Worm (Caenorhabditis elegans) whole organism, L4/young adult: ENCODE results near the gene srw-112.

Experiments
- W03F9.2 ChIP-seq: fragments of 150-350 bp; optimal IDR thresholded peaks from 2 replicates; lab custom pipeline; 2014; ENCODE audit warnings: missing biosample characterization, missing genetic modification characterization
- dao-5 ChIP-seq: sonication (generic microtip); optimal IDR thresholded peaks from 2 replicates; lab custom pipeline; 2016; ENCODE audit warnings: missing genotype, missing genetic modification characterization, moderate library complexity, missing compliant biosample characterization
- him-1 ChIP-seq: sonication (generic microtip); optimal IDR thresholded peaks from 2 replicates; lab custom pipeline; 2016; ENCODE audit warnings: missing genotype, missing genetic modification reagents, missing genetic modification characterization, missing compliant biosample characterization

ce11 chrV:2987407-2987806, 18.5 kb downstream of the srw-112 start, which contains the start of gene srh-85:
- TF ChIP-seq him-1 (tag; lab: Kevin White, UChicago) (no peak), dao-5 (tag; lab: Kevin White, UChicago) (no peak), W03F9.2 (tag; lab: Kevin White, UChicago) (no peak)
